Fruit fly (Drosophila melanogaster) whole organism, embryonic: ENCODE measurements around the gene CG34461.

Experiments used
- Ada2b ChIP-seq: fragments of 200-800 bp; sonication (Bioruptor generic); IDR thresholded peaks from 2 replicates; pipeline ENCODE4 v1.3.6; 2022; ENCODE audit warnings: missing biosample characterization, missing genetic modification characterization
- Bgb ChIP-seq: fragments of 200-800 bp; sonication (Bioruptor generic); IDR thresholded peaks from 2 replicates; pipeline ENCODE4 v1.3.6; 2022; ENCODE audit warnings: missing biosample characterization, missing genetic modification characterization; ENCODE audit not compliant: partially characterized antibody
- CG10147 ChIP-seq: fragments of 200-800 bp; sonication (Bioruptor generic); optimal IDR thresholded peaks from 2 replicates; lab custom pipeline; 2019; ENCODE audit warnings: missing biosample characterization, mild to moderate bottlenecking, missing genetic modification characterization, moderate library complexity
- CG1024 ChIP-seq: fragments of 200-800 bp; sonication (Bioruptor generic); IDR thresholded peaks from 2 replicates; pipeline ENCODE4 v1.3.6; 2022; ENCODE audit warnings: missing biosample characterization, missing genetic modification characterization
- CG10959 ChIP-seq: fragments of 200-800 bp; sonication (Bioruptor generic); IDR thresholded peaks from 2 replicates; pipeline ENCODE4 v1.3.6; 2022; ENCODE audit warnings: missing biosample characterization, missing genetic modification characterization
- CG12219 ChIP-seq: fragments of 200-800 bp; sonication (Bioruptor generic); optimal IDR thresholded peaks from 3 replicates; lab custom pipeline; 2018; ENCODE audit warnings: missing biosample characterization, mild to moderate bottlenecking, missing genetic modification characterization
- CG12744 ChIP-seq: fragments of 200-800 bp; sonication (Bioruptor generic); optimal IDR thresholded peaks from 2 replicates; lab custom pipeline; 2016; ENCODE audit warnings: missing biosample characterization, missing genetic modification characterization
- CG12769 ChIP-seq: fragments of 200-800 bp; sonication (Bioruptor generic); optimal IDR thresholded peaks from 2 replicates; lab custom pipeline; 2019; ENCODE audit warnings: missing biosample characterization, mild to moderate bottlenecking, missing genetic modification characterization, moderate library complexity
- CG13894 ChIP-seq: fragments of 200-800 bp; sonication (Bioruptor generic); optimal IDR thresholded peaks from 3 replicates; lab custom pipeline; 2018; ENCODE audit warnings: missing biosample characterization, mild to moderate bottlenecking, missing genetic modification characterization, moderate library complexity
- CG14014 ChIP-seq: fragments of 200-800 bp; sonication (Bioruptor generic); IDR thresholded peaks from 2 replicates; pipeline ENCODE4 v1.3.6; 2022; ENCODE audit warnings: missing biosample characterization, missing genetic modification characterization
- CG1647 ChIP-seq: fragments of 200-800 bp; sonication (Bioruptor generic); optimal IDR thresholded peaks from 3 replicates; lab custom pipeline; 2016; ENCODE audit warnings: missing biosample characterization, missing genetic modification characterization
- CG30403 ChIP-seq: fragments of 200-800 bp; sonication (Bioruptor generic); optimal IDR thresholded peaks from 3 replicates; lab custom pipeline; 2016; ENCODE audit warnings: missing biosample characterization, missing genetic modification characterization
- CG32772 ChIP-seq: fragments of 200-800 bp; sonication (Bioruptor generic); IDR thresholded peaks from 2 replicates; pipeline ENCODE4 v1.3.6; 2022; ENCODE audit warnings: missing biosample characterization, missing genetic modification characterization
- CG3281 ChIP-seq: fragments of 200-800 bp; sonication (Bioruptor generic); optimal IDR thresholded peaks from 3 replicates; lab custom pipeline; 2017; ENCODE audit warnings: missing biosample characterization, mild to moderate bottlenecking, missing genetic modification characterization
- CG3838 ChIP-seq: fragments of 200-800 bp; sonication (Bioruptor generic); optimal IDR thresholded peaks from 3 replicates; lab custom pipeline; 2016; ENCODE audit warnings: missing biosample characterization, missing genetic modification characterization
- CG6254 ChIP-seq: fragments of 200-800 bp; sonication (Bioruptor generic); optimal IDR thresholded peaks from 3 replicates; lab custom pipeline; 2017; ENCODE audit warnings: mild to moderate bottlenecking, missing biosample characterization, missing genetic modification reagents, missing genetic modification characterization
- CG6683 ChIP-seq: fragments of 200-800 bp; sonication (Bioruptor generic); optimal IDR thresholded peaks from 2 replicates; lab custom pipeline; 2017; ENCODE audit warnings: missing biosample characterization, mild to moderate bottlenecking, missing genetic modification characterization, missing genetic modification reagents
- CG7786 ChIP-seq: fragments of 200-800 bp; sonication (Bioruptor generic); optimal IDR thresholded peaks from 2 replicates; lab custom pipeline; 2016; ENCODE audit warnings: missing biosample characterization, missing genetic modification characterization
- CG7839 ChIP-seq: fragments of 200-800 bp; sonication (Bioruptor generic); optimal IDR thresholded peaks from 3 replicates; lab custom pipeline; 2018; ENCODE audit warnings: missing biosample characterization, mild to moderate bottlenecking, missing genetic modification characterization, moderate library complexity
- CG9876 ChIP-seq: fragments of 200-800 bp; sonication (Bioruptor generic); optimal IDR thresholded peaks from 2 replicates; lab custom pipeline; 2016; ENCODE audit warnings: missing biosample characterization, missing genetic modification characterization
- E2f1 ChIP-seq: fragments of 200-800 bp; sonication (Bioruptor generic); IDR thresholded peaks from 2 replicates; pipeline ENCODE4 v1.3.6; 2022; ENCODE audit warnings: missing biosample characterization, missing genetic modification characterization
- Ets65A ChIP-seq: fragments of 200-800 bp; sonication (Bioruptor generic); peaks from one replicate; lab custom pipeline; 2016; ENCODE audit warnings: missing biosample characterization, missing genetic modification characterization
- Fer2 ChIP-seq: fragments of 200-800 bp; sonication (Bioruptor generic); optimal IDR thresholded peaks from 2 replicates; lab custom pipeline; 2018; ENCODE audit warnings: missing biosample characterization, mild to moderate bottlenecking, missing genetic modification characterization, moderate library complexity
- H15 ChIP-seq: fragments of 200-800 bp; sonication (Bioruptor generic); IDR thresholded peaks from 3 replicates; pipeline ENCODE4 v1.3.6; 2022; ENCODE audit warnings: missing biosample characterization, missing genetic modification characterization
- Hmr ChIP-seq: fragments of 200-800 bp; sonication (Bioruptor generic); optimal IDR thresholded peaks from 3 replicates; lab custom pipeline; 2017; ENCODE audit warnings: mild to moderate bottlenecking, missing biosample characterization, missing genetic modification reagents, missing genetic modification characterization
- Kr ChIP-seq: fragments of 200-800 bp; sonication (Bioruptor generic); optimal IDR thresholded peaks from 2 replicates; lab custom pipeline; 2017; ENCODE audit warnings: missing biosample characterization, mild to moderate bottlenecking, missing genetic modification characterization
- Lim3 ChIP-seq: fragments of 200-800 bp; sonication (Bioruptor generic); IDR thresholded peaks from 2 replicates; pipeline ENCODE4 v1.3.6; 2022; ENCODE audit warnings: missing biosample characterization, missing genetic modification characterization
- Mrtf ChIP-seq: fragments of 200-800 bp; sonication (Bioruptor generic); IDR thresholded peaks from 3 replicates; pipeline ENCODE4 v1.3.6; 2022; ENCODE audit warnings: missing biosample characterization, missing genetic modification characterization
- Myb ChIP-seq: fragments of 200-800 bp; sonication (Bioruptor generic); optimal IDR thresholded peaks from 2 replicates; lab custom pipeline; 2016; ENCODE audit warnings: missing biosample characterization, missing genetic modification characterization
- Oli ChIP-seq: fragments of 200-800 bp; sonication (Bioruptor generic); optimal IDR thresholded peaks from 2 replicates; lab custom pipeline; 2018; ENCODE audit warnings: missing biosample characterization, mild to moderate bottlenecking, missing genetic modification characterization, moderate library complexity
- Side ChIP-seq: fragments of 200-800 bp; sonication (Bioruptor generic); optimal IDR thresholded peaks from 2 replicates; lab custom pipeline; 2016; ENCODE audit warnings: missing biosample characterization, missing genetic modification characterization
- abd-A ChIP-seq: fragments of 200-800 bp; sonication (Bioruptor generic); optimal IDR thresholded peaks from 3 replicates; lab custom pipeline; 2019; ENCODE audit warnings: missing biosample characterization, mild to moderate bottlenecking, missing genetic modification characterization, moderate library complexity
- corto ChIP-seq: fragments of 200-800 bp; sonication (Bioruptor generic); optimal IDR thresholded peaks from 2 replicates; lab custom pipeline; 2016; ENCODE audit warnings: missing biosample characterization, mild to moderate bottlenecking, missing genetic modification characterization, moderate library complexity
- gsb-n ChIP-seq: fragments of 200-800 bp; sonication (Bioruptor generic); optimal IDR thresholded peaks from 3 replicates; lab custom pipeline; 2018; ENCODE audit warnings: missing biosample characterization, mild to moderate bottlenecking, missing genetic modification characterization
- hbn ChIP-seq: fragments of 200-800 bp; sonication (Bioruptor generic); IDR thresholded peaks from 2 replicates; pipeline ENCODE4 v1.3.6; 2022; ENCODE audit warnings: missing biosample characterization, missing genetic modification characterization; ENCODE audit not compliant: partially characterized antibody
- lbe ChIP-seq: fragments of 200-800 bp; sonication (Bioruptor generic); optimal IDR thresholded peaks from 2 replicates; lab custom pipeline; 2016; ENCODE audit warnings: missing biosample characterization, mild to moderate bottlenecking, missing genetic modification characterization
- oc ChIP-seq: fragments of 200-800 bp; sonication (Bioruptor generic); optimal IDR thresholded peaks from 2 replicates; lab custom pipeline; 2018; ENCODE audit warnings: missing biosample characterization, mild to moderate bottlenecking, missing genetic modification characterization, moderate library complexity
- pros ChIP-seq: fragments of 200-800 bp; sonication (Bioruptor generic); optimal IDR thresholded peaks from 3 replicates; lab custom pipeline; 2019; ENCODE audit warnings: missing biosample characterization, mild to moderate bottlenecking, missing genetic modification characterization, moderate library complexity
- repo ChIP-seq: fragments of 200-800 bp; sonication (Bioruptor generic); optimal IDR thresholded peaks from 2 replicates; lab custom pipeline; 2016; ENCODE audit warnings: missing biosample characterization, missing genetic modification characterization
- sima ChIP-seq: fragments of 200-800 bp; sonication (Bioruptor generic); optimal IDR thresholded peaks from 2 replicates; lab custom pipeline; 2016; ENCODE audit warnings: missing biosample characterization, missing genetic modification characterization
- sr ChIP-seq: fragments of 200-800 bp; sonication (Bioruptor generic); IDR thresholded peaks from 3 replicates; pipeline ENCODE4 v1.3.6; 2022; ENCODE audit warnings: missing biosample characterization, missing genetic modification characterization
- stwl ChIP-seq: fragments of 200-800 bp; sonication (Bioruptor generic); optimal IDR thresholded peaks from 3 replicates; lab custom pipeline; 2018; ENCODE audit warnings: missing biosample characterization, mild to moderate bottlenecking, missing genetic modification characterization, moderate library complexity
- tin ChIP-seq: fragments of 200-800 bp; sonication (Bioruptor generic); optimal IDR thresholded peaks from 3 replicates; lab custom pipeline; 2016; ENCODE audit warnings: missing biosample characterization, missing genetic modification characterization
- trh ChIP-seq: fragments of 200-800 bp; sonication (Bioruptor generic); optimal IDR thresholded peaks from 2 replicates; lab custom pipeline; 2016; ENCODE audit warnings: missing biosample characterization, missing genetic modification characterization
- unpg ChIP-seq: fragments of 200-800 bp; sonication (Bioruptor generic); optimal IDR thresholded peaks from 3 replicates; lab custom pipeline; 2018; ENCODE audit warnings: missing biosample characterization, mild to moderate bottlenecking, missing genetic modification characterization, moderate library complexity
- vvl ChIP-seq: fragments of 200-800 bp; sonication (Bioruptor generic); IDR thresholded peaks from 2 replicates; pipeline ENCODE4 v1.3.6; 2022; ENCODE audit warnings: missing biosample characterization, missing genetic modification characterization
- wdn ChIP-seq: fragments of 200-800 bp; sonication (Bioruptor generic); IDR thresholded peaks from 2 replicates; pipeline ENCODE4 v1.3.6; 2022; ENCODE audit warnings: missing biosample characterization, missing genetic modification characterization
- zen2 ChIP-seq: fragments of 200-800 bp; sonication (Bioruptor generic); IDR thresholded peaks from 3 replicates; pipeline ENCODE4 v1.3.6; 2022; ENCODE audit warnings: missing biosample characterization, missing genetic modification characterization; ENCODE audit not compliant: partially characterized antibody

CG34461 gene

DNA sequence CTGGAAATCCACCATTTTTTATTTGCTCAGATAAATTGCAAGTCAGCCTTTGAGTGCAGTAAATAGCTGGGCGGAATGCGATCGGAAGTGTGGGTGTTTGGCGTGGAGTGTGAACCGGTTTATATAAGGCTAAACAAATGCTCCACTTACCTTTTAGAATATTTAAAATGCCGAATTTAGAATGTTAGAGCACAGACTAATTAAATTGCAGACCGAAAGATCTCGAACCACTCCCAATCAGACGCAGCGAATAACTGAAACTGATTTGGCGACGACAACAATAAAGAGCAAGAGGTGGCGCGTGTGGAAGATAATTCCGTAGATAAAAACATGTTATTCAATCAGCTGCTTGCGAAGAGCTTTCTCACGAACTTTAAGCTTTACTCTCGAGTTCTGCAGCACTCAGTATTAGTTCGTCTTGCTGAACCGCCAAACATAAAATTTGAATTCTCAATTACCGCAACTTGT, 35.0 kb downstream of the CG34461 start, which contains the start of gene Idh (continued):
- TF ChIP-seq hbn (GFP tag; lab: Robert Waterston, UW) (peak; percentile 48; the same call in 1 of the 2 replicates), Myb (GFP tag; lab: Kevin White, UChicago) (peak; percentile 26)

DNA sequence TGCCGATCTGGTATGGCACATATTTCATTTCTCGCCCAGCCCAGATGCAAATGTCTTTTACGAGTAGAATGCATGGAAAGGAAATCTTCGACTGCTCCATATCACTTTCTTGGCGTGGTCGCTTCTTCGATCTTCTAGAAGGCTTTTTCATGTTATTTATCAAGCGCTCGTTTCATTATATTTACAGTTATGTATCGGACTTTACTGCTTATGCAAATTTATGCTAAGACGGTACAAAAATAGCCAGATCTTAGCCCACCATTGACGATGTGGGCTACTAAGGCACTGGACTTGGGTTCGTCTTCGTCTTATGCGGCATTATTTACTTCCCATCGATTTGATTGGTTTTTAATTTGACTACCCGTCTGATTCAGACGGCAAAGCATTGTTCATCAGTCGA, 37.6 kb downstream of the CG34461 start:
- TF ChIP-seq CG7839 (tag; lab: Kevin White, UChicago) = no peak
- TF ChIP-seq tin (GFP tag; lab: Kevin White, UChicago) = no peak
- no peak for TF ChIP-seq zen2 (GFP tag; lab: Robert Waterston, UW)
- no peak for TF ChIP-seq CG3838
- peak; percentile 39 for TF ChIP-seq CG12769 (tag; lab: Kevin White, UChicago)
- no peak for TF ChIP-seq Ada2b (GFP tag; lab: Robert Waterston, UW)
- TF ChIP-seq H15 (GFP tag; lab: Robert Waterston, UW) = no peak
- no peak for TF ChIP-seq trh
- 0 out of 3 replicates have a peak, but pooled peaks have one; percentile 37 for TF ChIP-seq sr
- TF ChIP-seq CG10147 (GFP tag; lab: Kevin White, UChicago) = no peak
- TF ChIP-seq abd-A (tag; lab: Kevin White, UChicago) = peak; percentile 55
- peak; percentile 78 for TF ChIP-seq oc (tag; lab: Kevin White, UChicago)
- no peak for TF ChIP-seq CG12744 (GFP tag; lab: Kevin White, UChicago)
- peak; percentile 76 for TF ChIP-seq vvl (GFP tag; lab: Robert Waterston, UW)
- no peak for TF ChIP-seq repo
- TF ChIP-seq CG6683 (GFP tag; lab: Kevin White, UChicago) = no peak
- no peak for TF ChIP-seq sima (GFP tag; lab: Kevin White, UChicago)
- no peak for TF ChIP-seq CG7786 (GFP tag; lab: Kevin White, UChicago)
- no peak for TF ChIP-seq gsb-n (tag; lab: Kevin White, UChicago)
- peak; percentile 97 for TF ChIP-seq pros (GFP tag; lab: Kevin White, UChicago)
- TF ChIP-seq stwl (tag; lab: Kevin White, UChicago) = no peak
- no peak for TF ChIP-seq CG12219 (GFP tag; lab: Kevin White, UChicago)
- TF ChIP-seq CG6254 (GFP tag; lab: Kevin White, UChicago) = no peak
- no peak for TF ChIP-seq CG14014 (GFP tag; lab: Robert Waterston, UW)
- no peak for TF ChIP-seq Bgb (GFP tag; lab: Robert Waterston, UW)
- TF ChIP-seq Kr (GFP tag; lab: Kevin White, UChicago) = no peak
- TF ChIP-seq, all 482 proteins: peak for 6

DNA sequence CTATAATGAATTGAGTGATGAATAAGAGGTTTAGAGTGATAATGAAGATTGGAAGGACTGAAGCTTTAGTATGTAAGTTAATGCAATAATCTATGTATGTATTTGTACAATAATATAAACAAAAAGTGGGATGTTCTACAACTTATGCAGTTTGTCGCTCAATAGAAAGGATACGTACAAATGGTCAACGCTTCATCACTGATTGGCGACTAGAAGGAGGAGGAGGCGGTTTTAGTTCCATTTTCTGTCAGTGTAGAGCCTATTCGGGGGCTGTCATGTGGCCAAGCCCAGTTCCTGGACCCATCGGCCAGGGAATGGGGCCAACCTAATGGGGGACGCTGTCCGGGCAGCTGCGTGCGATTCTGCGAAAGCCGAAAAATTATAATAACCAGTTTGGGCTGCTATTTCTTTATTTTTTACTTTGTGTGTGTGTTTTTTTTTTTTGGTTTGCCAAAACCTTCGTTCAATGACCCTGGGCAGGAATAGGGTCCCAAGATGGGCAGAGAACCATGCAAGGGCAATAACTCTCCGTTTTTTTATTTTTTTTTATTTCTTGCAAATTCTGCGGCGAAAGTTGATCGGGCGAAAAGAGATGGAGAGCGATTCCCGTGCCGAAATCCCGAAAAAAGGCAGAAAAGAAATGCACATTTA, 43.2 kb downstream of the CG34461 start:
- TF ChIP-seq corto (peak; percentile 29), CG3281 (GFP tag; lab: Kevin White, UChicago) (no peak), CG1024 (GFP tag; lab: Robert Waterston, UW) (no peak), Side (GFP tag; lab: Kevin White, UChicago) (no peak), CG32772 (GFP tag; lab: Robert Waterston, UW) (no peak), lbe (GFP tag; lab: Kevin White, UChicago) (peak; percentile 42), CG1647 (no peak), Mrtf (GFP tag; lab: Robert Waterston, UW) (no peak), CG13894 (tag; lab: Kevin White, UChicago) (no peak), E2f1 (no peak), CG9876 (GFP tag; lab: Kevin White, UChicago) (no peak), Hmr (no peak), unpg (no peak), wdn (no peak), Ets65A (peak; percentile 33), CG10959 (GFP tag; lab: Robert Waterston, UW) (no peak), Lim3 (no peak), Oli (tag; lab: Kevin White, UChicago) (no peak), Fer2 (tag; lab: Kevin White, UChicago) (no peak), CG30403 (no peak)
